Worm (Caenorhabditis elegans): ENCODE results near the gene F54F2.9.
A peak's percentile ranks its signal among the peaks of the same experiment; 100 is the strongest.

The F54F2.9 gene

DNA sequence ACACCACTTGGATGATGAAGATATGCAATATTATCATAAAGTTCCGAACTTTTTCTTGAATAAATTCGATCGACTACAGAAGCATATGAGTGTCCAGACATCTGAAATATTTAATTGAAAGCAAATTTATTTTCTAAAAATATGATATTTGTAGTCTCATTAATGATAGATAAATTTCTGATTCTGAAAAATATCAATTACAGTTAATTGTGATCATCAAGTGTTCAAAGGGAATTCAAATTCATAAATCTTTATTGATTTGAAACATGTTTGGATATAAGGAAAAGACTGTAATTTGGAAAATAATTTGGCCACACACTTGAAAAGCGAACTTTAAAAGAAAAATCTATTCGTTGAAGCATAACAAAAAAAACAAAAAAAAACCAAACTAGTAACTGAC, 19.8 kb downstream of the F54F2.9 start, which contains the start of gene F54F2.7:
Gene F54F2.7, minus strand, starts transcription at position 101 of the 400 bp plus-strand sequence.
- TF ChIP-seq sma-9 (GFP tag; optimal IDR thresholded peaks at IDR 0.05) (no peak), sma-9 (tag; optimal IDR thresholded peaks at IDR 0.05) (no peak), F13H6.1 (tag; optimal IDR thresholded peaks at IDR 0.05) (no peak), C34F6.9 (tag; optimal IDR thresholded peaks at IDR 0.05) (no peak), ceh-16 (tag; optimal IDR thresholded peaks at IDR 0.05) (no peak), snpc-4 (tag; optimal IDR thresholded peaks at IDR 0.05) (no peak), ama-1 (optimal IDR thresholded peaks at IDR 0.05) (no peak), skn-1 (tag; optimal IDR thresholded peaks at IDR 0.05) (no peak), peb-1 (tag; optimal IDR thresholded peaks at IDR 0.05) (no peak), nhr-10 (tag; optimal IDR thresholded peaks at IDR 0.05) (no peak), egl-27 (tag; optimal IDR thresholded peaks at IDR 0.05) (no peak), nhr-129 (tag; optimal IDR thresholded peaks at IDR 0.05) (no peak), lsy-2 (tag; optimal IDR thresholded peaks at IDR 0.05) (no peak), ceh-82 (tag; optimal IDR thresholded peaks at IDR 0.05) (no peak), nhr-237 (tag; optimal IDR thresholded peaks at IDR 0.05) (no peak), gmeb-1 (tag; optimal IDR thresholded peaks at IDR 0.05) (no peak), nhr-23 (tag; optimal IDR thresholded peaks at IDR 0.05) (no peak)

DNA sequence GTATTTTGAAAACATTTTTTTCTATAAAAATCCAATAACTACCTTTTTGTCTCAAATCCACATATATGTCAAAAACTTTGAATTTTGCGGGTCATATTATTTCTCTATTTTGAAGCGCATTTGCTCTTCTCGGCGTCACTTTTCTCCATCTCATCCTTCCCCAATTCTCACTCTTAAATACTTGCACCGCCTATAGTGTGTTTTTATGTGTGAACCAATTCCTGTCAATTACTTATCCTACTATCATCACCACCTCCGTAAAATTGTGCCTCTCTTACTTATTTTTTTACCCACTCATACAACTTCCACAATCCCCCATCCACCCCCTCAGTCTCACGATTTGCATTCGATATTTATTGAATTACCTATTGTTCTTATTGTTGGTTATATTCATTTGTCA, 21.2 kb downstream of the F54F2.9 start:
- TF ChIP-seq R02D3.7 (tag; optimal IDR thresholded peaks at IDR 0.05) (no peak), ama-1 (optimal IDR thresholded peaks at IDR 0.05) (no peak)

DNA sequence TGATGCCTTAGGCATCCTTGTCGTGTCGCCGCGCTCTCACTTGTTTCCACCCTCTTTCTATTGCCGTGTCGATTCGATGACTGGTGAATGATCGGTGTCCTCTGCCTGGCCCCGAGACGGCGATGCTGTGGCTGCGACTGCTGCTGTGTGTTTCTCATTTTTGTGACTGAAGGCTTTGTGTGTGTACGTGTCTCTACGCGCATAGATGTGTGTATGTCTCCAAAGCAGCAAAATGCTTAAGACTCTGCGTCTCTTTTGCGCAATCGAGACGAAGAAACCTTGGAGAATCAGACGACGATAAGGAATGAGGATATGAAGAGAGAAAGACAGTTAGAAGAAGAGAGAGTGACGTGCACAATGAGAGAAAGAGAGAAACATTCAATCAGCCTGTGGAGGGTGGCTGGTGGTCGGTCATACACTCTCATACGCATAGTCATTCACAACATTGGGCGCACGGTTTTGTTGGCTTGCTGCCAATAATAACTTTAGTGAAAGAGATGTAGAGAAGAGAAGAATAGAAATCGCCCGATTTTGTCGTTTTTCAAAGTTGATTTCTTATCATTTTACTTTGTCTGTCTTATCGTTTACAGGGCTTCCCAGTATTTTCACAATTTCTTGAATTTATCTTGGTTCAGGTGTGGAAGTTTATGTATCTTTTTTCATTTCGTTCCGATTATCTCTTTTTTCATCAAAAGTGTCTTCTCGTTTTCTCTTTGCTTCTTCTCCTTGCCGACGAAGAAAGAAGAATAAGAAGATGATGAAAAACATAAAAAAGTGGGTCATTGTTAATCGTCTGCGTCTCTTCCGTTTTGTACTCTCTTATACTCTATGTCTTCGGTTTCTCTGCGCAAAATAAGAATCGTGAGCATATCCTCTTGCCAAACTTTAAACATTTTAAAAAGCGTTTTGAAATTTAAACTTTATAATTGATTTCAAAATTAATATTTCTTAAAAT, 24.9 kb downstream of the F54F2.9 start:
- TF ChIP-seq aly-2 (tag; optimal IDR thresholded peaks at IDR 0.05), result no peak
- peak; percentile 86 for TF ChIP-seq unc-62 (GFP tag; optimal IDR thresholded peaks at IDR 0.05)
- no peak for TF ChIP-seq nhr-11 (tag; optimal IDR thresholded peaks at IDR 0.05)
- peak; percentile 96 for TF ChIP-seq ztf-4 (tag; optimal IDR thresholded peaks at IDR 0.05)
- TF ChIP-seq ceh-82 (tag; optimal IDR thresholded peaks at IDR 0.05), result peak; percentile 71
- TF ChIP-seq ceh-16 (tag; optimal IDR thresholded peaks at IDR 0.05), result peak; percentile 90
- TF ChIP-seq sma-3 (GFP tag; optimal IDR thresholded peaks at IDR 0.05), result peak; percentile 96
- TF ChIP-seq nhr-21 (tag; optimal IDR thresholded peaks at IDR 0.05), result peak; percentile 95
- TF ChIP-seq R02D3.7 (tag; optimal IDR thresholded peaks at IDR 0.05), result no peak
- peak; percentile 99 for TF ChIP-seq crh-2 (tag; optimal IDR thresholded peaks at IDR 0.05)
- TF ChIP-seq lin-39 (tag; optimal IDR thresholded peaks at IDR 0.05), result peak; percentile 92
- TF ChIP-seq egl-27 (tag; optimal IDR thresholded peaks at IDR 0.05), result peak; percentile 99
- peak; percentile 97 for TF ChIP-seq unc-55 (GFP tag; optimal IDR thresholded peaks at IDR 0.05)
- no peak for TF ChIP-seq elt-3 (tag; optimal IDR thresholded peaks at IDR 0.05)
- TF ChIP-seq nhr-10 (tag; optimal IDR thresholded peaks at IDR 0.05), result no peak
- TF ChIP-seq mab-5 (tag; optimal IDR thresholded peaks at IDR 0.05), result peak; percentile 38
- TF ChIP-seq nhr-77 (tag; optimal IDR thresholded peaks at IDR 0.05), result peak; percentile 83
- peak; percentile 83 for TF ChIP-seq lin-13 (GFP tag; optimal IDR thresholded peaks at IDR 0.05)
- peak; percentile 96 for TF ChIP-seq sem-4 (tag; optimal IDR thresholded peaks at IDR 0.05)
- TF ChIP-seq nhr-6 (tag; optimal IDR thresholded peaks at IDR 0.05), result peak; percentile 97
- TF ChIP-seq blmp-1 (tag; optimal IDR thresholded peaks at IDR 0.05; ENCODE audit: insufficient read depth), result peak; percentile 57
- TF ChIP-seq C34F6.9 (tag; optimal IDR thresholded peaks at IDR 0.05), result peak; percentile 99
- peak; percentile 87 to 95 for TF ChIP-seq mdl-1 (tag; optimal IDR thresholded peaks at IDR 0.05)
- TF ChIP-seq lsy-2 (tag; optimal IDR thresholded peaks at IDR 0.05), result peak; percentile 77 to 95
- TF ChIP-seq nhr-237 (tag; optimal IDR thresholded peaks at IDR 0.05), result peak; percentile 80
- peak; percentile 99 for TF ChIP-seq alr-1 (tag; optimal IDR thresholded peaks at IDR 0.05)
- no peak for TF ChIP-seq mbf-1 (tag; optimal IDR thresholded peaks at IDR 0.05)
- TF ChIP-seq nhr-12 (tag; optimal IDR thresholded peaks at IDR 0.05), result no peak
- TF ChIP-seq skn-1 (tag; optimal IDR thresholded peaks at IDR 0.05), result no peak
- peak; percentile 92 for TF ChIP-seq lin-11 (tag; optimal IDR thresholded peaks at IDR 0.05)
- TF ChIP-seq dmd-4 (tag; optimal IDR thresholded peaks at IDR 0.05), result no peak
- peak; percentile 100 for TF ChIP-seq F13H6.1 (tag; optimal IDR thresholded peaks at IDR 0.05)
- TF ChIP-seq zag-1 (tag; optimal IDR thresholded peaks at IDR 0.05), result peak; percentile 93
- TF ChIP-seq nhr-129 (tag; optimal IDR thresholded peaks at IDR 0.05), result peak; percentile 99
- peak; percentile 85 for TF ChIP-seq snpc-4 (tag; optimal IDR thresholded peaks at IDR 0.05)
- peak; percentile 98 for TF ChIP-seq sma-9 (GFP tag; optimal IDR thresholded peaks at IDR 0.05)
- peak; percentile 85 for TF ChIP-seq sma-9 (tag; optimal IDR thresholded peaks at IDR 0.05)
- peak; percentile 45 for TF ChIP-seq ZK546.5 (tag; optimal IDR thresholded peaks at IDR 0.05)
- TF ChIP-seq Y55F3AM.14 (GFP tag; optimal IDR thresholded peaks at IDR 0.05), result peak; percentile 92
- TF ChIP-seq nhr-25 (tag; optimal IDR thresholded peaks at IDR 0.05), result peak; percentile 98
- TF ChIP-seq nhr-23 (tag; optimal IDR thresholded peaks at IDR 0.05), result no peak
- TF ChIP-seq gmeb-1 (tag; optimal IDR thresholded peaks at IDR 0.05), result peak; percentile 81
- TF ChIP-seq peb-1 (tag; optimal IDR thresholded peaks at IDR 0.05), result no peak
- TF ChIP-seq ama-1 (optimal IDR thresholded peaks at IDR 0.05), result peak; percentile 76
- no peak for TF ChIP-seq ztf-1 (GFP tag; conservative IDR thresholded peaks at IDR 0.05)
